Fruit fly (Drosophila melanogaster): ENCODE results near the gene CG1958.

The CG1958 gene

DNA sequence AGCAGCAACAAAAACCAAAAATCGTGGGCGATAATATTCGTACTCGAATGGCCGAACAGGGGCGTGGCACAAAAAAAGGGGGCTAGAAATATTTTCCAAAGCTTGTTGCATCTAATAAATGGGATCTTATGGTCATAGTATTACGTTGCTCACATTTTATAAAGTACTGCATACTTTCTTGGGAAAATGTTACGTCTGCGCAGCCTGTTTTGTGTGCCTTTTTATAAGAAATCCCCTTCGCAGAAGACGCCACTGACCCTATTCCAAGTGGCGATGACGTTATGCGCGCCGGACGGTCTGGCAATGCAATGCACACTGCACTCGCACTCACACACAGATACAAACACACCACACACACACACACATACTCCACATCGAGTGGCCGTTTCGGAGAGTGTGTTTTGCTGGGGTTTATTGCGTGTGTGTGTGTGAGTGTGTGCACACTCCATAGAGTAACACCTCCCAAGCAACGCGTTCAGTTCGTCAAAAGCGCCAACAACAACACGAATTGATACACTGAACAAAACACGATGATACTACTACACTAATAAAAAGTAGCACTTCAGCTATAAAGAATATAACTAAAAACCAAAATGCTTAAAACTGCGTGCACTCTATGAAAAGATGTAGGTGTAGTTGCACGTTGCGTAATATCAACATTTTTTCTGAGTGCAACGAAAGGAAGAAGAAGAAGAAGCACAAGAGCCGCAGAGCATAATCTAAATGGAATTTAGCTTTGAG is 26.6 kb downstream of the CG1958 start (continued):
- no peak for TF ChIP-seq zen2 (GFP tag; IDR thresholded peaks at IDR 0.05; ENCODE audit: partially characterized antibody)
- peak; percentile 78 for TF ChIP-seq CG16863 (GFP tag; optimal IDR thresholded peaks at IDR 0.05)
- TF ChIP-seq CG15514 (GFP tag; optimal IDR thresholded peaks at IDR 0.05): no peak
- TF ChIP-seq Fer2 (tag; optimal IDR thresholded peaks at IDR 0.05): peak; percentile 30
- TF ChIP-seq TFAM (GFP tag; optimal IDR thresholded peaks at IDR 0.05): peak; percentile 58
- peak; percentile 71 for TF ChIP-seq aop (GFP tag; IDR thresholded peaks at IDR 0.05)
- TF ChIP-seq CG16815 (GFP tag; optimal IDR thresholded peaks at IDR 0.05): peak; percentile 76
- TF ChIP-seq sens-2 (GFP tag; IDR thresholded peaks at IDR 0.05): peak; percentile 78
- TF ChIP-seq corto (GFP tag; optimal IDR thresholded peaks at IDR 0.05): peak; percentile 76
- peak; percentile 85 for TF ChIP-seq wor (GFP tag; IDR thresholded peaks at IDR 0.05)
- peak; percentile 46 for TF ChIP-seq CG5180 (GFP tag; optimal IDR thresholded peaks at IDR 0.05)
- TF ChIP-seq CG12769 (tag; optimal IDR thresholded peaks at IDR 0.05): peak; percentile 62
- peak; percentile 83 for TF ChIP-seq repo (GFP tag; optimal IDR thresholded peaks at IDR 0.05)
- peak; percentile 68 for TF ChIP-seq Usf (GFP tag; optimal IDR thresholded peaks at IDR 0.05)
- TF ChIP-seq Ets97D (GFP tag; optimal IDR thresholded peaks at IDR 0.05): peak; percentile 33
- TF ChIP-seq CG15479 (GFP tag; optimal IDR thresholded peaks at IDR 0.05): no peak
- peak; percentile 76 for TF ChIP-seq ranshi (GFP tag; IDR thresholded peaks at IDR 0.05)
- TF ChIP-seq CG15011 (GFP tag; optimal IDR thresholded peaks at IDR 0.05): peak; percentile 53
- peak; percentile 84 for TF ChIP-seq ap (GFP tag; IDR thresholded peaks at IDR 0.05)
- peak; percentile 87 for TF ChIP-seq CG15696 (tag; optimal IDR thresholded peaks at IDR 0.05)
- TF ChIP-seq slou (GFP tag; optimal IDR thresholded peaks at IDR 0.05): peak; percentile 38
- TF ChIP-seq Dref (GFP tag; IDR thresholded peaks at IDR 0.05): no peak
- TF ChIP-seq mam (GFP tag; optimal IDR thresholded peaks at IDR 0.05): peak; percentile 57
- peak; percentile 83 for TF ChIP-seq CG9609 (GFP tag; optimal IDR thresholded peaks at IDR 0.05)
- TF ChIP-seq Hr51 (GFP tag; optimal IDR thresholded peaks at IDR 0.05): peak; percentile 62 to 81
- TF ChIP-seq Fer3 (tag; optimal IDR thresholded peaks at IDR 0.05): peak; percentile 66
- TF ChIP-seq danr (GFP tag; IDR thresholded peaks at IDR 0.05): peak; percentile 79
- no peak for TF ChIP-seq CG9797 (GFP tag; optimal IDR thresholded peaks at IDR 0.05)
- peak; percentile 11 for TF ChIP-seq cwo (GFP tag; optimal IDR thresholded peaks at IDR 0.05)
- peak; percentile 76 for TF ChIP-seq CG7786 (GFP tag; optimal IDR thresholded peaks at IDR 0.05)
- no peak for TF ChIP-seq Atf6 (GFP tag; IDR thresholded peaks at IDR 0.05)
- no peak for TF ChIP-seq Neu2 (GFP tag; optimal IDR thresholded peaks at IDR 0.05; ENCODE audit: borderline replicate concordance)
- no peak for TF ChIP-seq CG10321 (GFP tag; IDR thresholded peaks at IDR 0.05)
- peak; percentile 90 for TF ChIP-seq sisA (GFP tag; IDR thresholded peaks at IDR 0.05)
- no peak for TF ChIP-seq inv (GFP tag; IDR thresholded peaks at IDR 0.05; ENCODE audit: partially characterized antibody)
- peak; percentile 73 for TF ChIP-seq gt (GFP tag; IDR thresholded peaks at IDR 0.05)
- peak; percentile 92 for TF ChIP-seq gem (tag; optimal IDR thresholded peaks at IDR 0.05)
- peak; percentile 83 for TF ChIP-seq Antp (GFP tag; optimal IDR thresholded peaks at IDR 0.05)
- TF ChIP-seq oc (tag; optimal IDR thresholded peaks at IDR 0.05): peak; percentile 79
- peak; percentile 80 for TF ChIP-seq CG1792 (GFP tag; optimal IDR thresholded peaks at IDR 0.05)
- TF ChIP-seq ken (GFP tag; IDR thresholded peaks at IDR 0.05): peak; percentile 92
- no peak for TF ChIP-seq Taf1 (GFP tag; IDR thresholded peaks at IDR 0.05)
- TF ChIP-seq amos (GFP tag; IDR thresholded peaks at IDR 0.05; ENCODE audit: partially characterized antibody): no peak
- TF ChIP-seq CG18619 (GFP tag; optimal IDR thresholded peaks at IDR 0.05): peak; percentile 48
- TF ChIP-seq shn (GFP tag; optimal IDR thresholded peaks at IDR 0.05): peak; percentile 83
- TF ChIP-seq Kr (GFP tag; optimal IDR thresholded peaks at IDR 0.05): no peak
- peak; percentile 81 for TF ChIP-seq H2.0 (GFP tag; IDR thresholded peaks at IDR 0.05)
- TF ChIP-seq Doc3 (GFP tag; IDR thresholded peaks at IDR 0.05; ENCODE audit: partially characterized antibody): no peak
- TF ChIP-seq CG4328 (GFP tag; optimal IDR thresholded peaks at IDR 0.05): peak; percentile 52

All from whole organism, embryonic.